Worm (Caenorhabditis elegans) whole organism, L2 larva: ENCODE measurements around the gene sym-1.

Experiments used
- F13H6.1 ChIP-seq: sonication (generic microtip); optimal IDR thresholded peaks from 2 replicates; lab custom pipeline; 2016; ENCODE audit warnings: missing genetic modification characterization, missing compliant biosample characterization
- R02D3.7 ChIP-seq: fragments of 150-350 bp; optimal IDR thresholded peaks from 2 replicates; lab custom pipeline; 2014; ENCODE audit warnings: missing biosample characterization, missing genetic modification characterization
- alr-1 ChIP-seq: fragments of 150-350 bp; optimal IDR thresholded peaks from 2 replicates; lab custom pipeline; 2014; ENCODE audit warnings: missing biosample characterization, missing genetic modification characterization
- aly-2 ChIP-seq: fragments of 150-350 bp; optimal IDR thresholded peaks from 2 replicates; lab custom pipeline; 2014; ENCODE audit warnings: missing biosample characterization, missing genetic modification characterization
- ama-1 ChIP-seq: fragments of 150-350 bp; optimal IDR thresholded peaks from 2 replicates; lab custom pipeline; 2018; ENCODE audit warnings: inconsistent platforms
- blmp-1 ChIP-seq: sonication (generic microtip); optimal IDR thresholded peaks from 2 replicates; lab custom pipeline; 2017; ENCODE audit warnings: missing genetic modification characterization, mild to moderate bottlenecking, missing compliant biosample characterization, antibody characterized with exemption, moderate library complexity; ENCODE audit not compliant: insufficient read depth
- ceh-82 ChIP-seq: fragments of 150-350 bp; optimal IDR thresholded peaks from 2 replicates; lab custom pipeline; 2014; ENCODE audit warnings: missing biosample characterization, missing genetic modification characterization
- dmd-4 ChIP-seq: sonication (generic microtip); optimal IDR thresholded peaks from 2 replicates; lab custom pipeline; 2017; ENCODE audit warnings: missing biosample characterization, missing genetic modification characterization
- elt-1 ChIP-seq: fragments of 150-350 bp; optimal IDR thresholded peaks from 2 replicates; lab custom pipeline; 2014; ENCODE audit warnings: missing biosample characterization, missing genetic modification characterization
- lin-11 ChIP-seq: fragments of 150-350 bp; sonication (generic microtip); optimal IDR thresholded peaks from 2 replicates; lab custom pipeline; 2014; ENCODE audit warnings: missing biosample characterization, missing genetic modification characterization, inconsistent platforms, mixed read lengths
- lin-13 ChIP-seq: fragments of 150-350 bp; optimal IDR thresholded peaks from 2 replicates; lab custom pipeline; 2014; ENCODE audit warnings: missing biosample characterization, missing genetic modification reagents, missing genetic modification characterization
- lsy-2 ChIP-seq, 2 experiments: fragments of 150-350 bp in 1 of 2; sonication (generic microtip) in 1 of 2; optimal IDR thresholded peaks; 2 replicates each; lab custom pipeline; 2014 to 2017; ENCODE audit warnings: missing biosample characterization in 2 of 2, missing genetic modification characterization in 2 of 2
- mbf-1 ChIP-seq: sonication (generic microtip); optimal IDR thresholded peaks from 2 replicates; lab custom pipeline; 2017; ENCODE audit warnings: missing biosample characterization, missing genetic modification characterization
- nhr-23 ChIP-seq: fragments of 150-350 bp; optimal IDR thresholded peaks from 2 replicates; lab custom pipeline; 2014; ENCODE audit warnings: missing biosample characterization, missing genetic modification reagents, missing genetic modification characterization
- nhr-237 ChIP-seq: fragments of 150-350 bp; optimal IDR thresholded peaks from 2 replicates; lab custom pipeline; 2014; ENCODE audit warnings: missing biosample characterization, missing genetic modification characterization
- nhr-6 ChIP-seq: fragments of 150-350 bp; optimal IDR thresholded peaks from 2 replicates; lab custom pipeline; 2014; ENCODE audit warnings: missing biosample characterization, missing genetic modification characterization
- sem-4 ChIP-seq: fragments of 150-350 bp; optimal IDR thresholded peaks from 2 replicates; lab custom pipeline; 2014; ENCODE audit warnings: missing biosample characterization, missing genetic modification reagents, missing genetic modification characterization
- sma-3 ChIP-seq: sonication (generic microtip); optimal IDR thresholded peaks from 2 replicates; lab custom pipeline; 2016; ENCODE audit warnings: missing genetic modification reagents, missing genetic modification characterization, missing compliant biosample characterization
- sma-9 ChIP-seq, 2 experiments: fragments of 150-350 bp in 1 of 2; sonication (generic microtip) in 1 of 2; optimal IDR thresholded peaks; 2 replicates each; lab custom pipeline; 2014 to 2016; ENCODE audit warnings: missing genetic modification characterization in 2 of 2, mild to moderate bottlenecking in 1 of 2, missing biosample characterization in 1 of 2, missing compliant biosample characterization in 1 of 2, missing genetic modification reagents in 1 of 2, moderate library complexity in 1 of 2
- unc-39 ChIP-seq: fragments of 150-350 bp; optimal IDR thresholded peaks from 2 replicates; lab custom pipeline; 2014; ENCODE audit warnings: missing biosample characterization, missing genetic modification characterization
- unc-62 ChIP-seq: fragments of 150-350 bp; optimal IDR thresholded peaks from 2 replicates; lab custom pipeline; 2014; ENCODE audit warnings: missing biosample characterization, missing genetic modification reagents, missing genetic modification characterization
- zag-1 ChIP-seq: fragments of 150-350 bp; optimal IDR thresholded peaks from 2 replicates; lab custom pipeline; 2014; ENCODE audit warnings: missing biosample characterization, missing genetic modification characterization
- ztf-1 ChIP-seq: fragments of 200-800 bp; sonication (Bioruptor generic); conservative IDR thresholded peaks from 2 replicates; pipeline ENCODE4 v1.3.6; 2022; ENCODE audit warnings: missing genetic modification characterization, missing compliant biosample characterization
- ztf-11 ChIP-seq: sonication (generic microtip); optimal IDR thresholded peaks from 2 replicates; lab custom pipeline; 2017; ENCODE audit warnings: missing biosample characterization, missing genetic modification characterization
- ztf-4 ChIP-seq: fragments of 150-350 bp; optimal IDR thresholded peaks from 2 replicates; lab custom pipeline; 2014; ENCODE audit warnings: missing biosample characterization, missing genetic modification characterization

The sym-1 gene

ce11 chrX:14611074-14611473 is 29.7 kb downstream of the sym-1 start, which contains the start of gene rbc-1:
Gene rbc-1 (plus strand): TSS chrX:14611374.
- TF ChIP-seq lsy-2 (tag; optimal IDR thresholded peaks at IDR 0.05; lab: Kevin White, UChicago) (no peak), aly-2 (no peak), F13H6.1 (tag; lab: Kevin White, UChicago) (no peak), nhr-23 (tag; lab: Kevin White, UChicago) (no peak)
- TF ChIP-seq, all 48 proteins: peak for 0

- TF ChIP-seq ceh-82 (tag; lab: Kevin White, UChicago) (no peak), R02D3.7 (tag; lab: Kevin White, UChicago) (no peak), lin-11 (tag; lab: Kevin White, UChicago) (no peak), zag-1 (tag; lab: Kevin White, UChicago) (no peak), unc-39 (tag; lab: Kevin White, UChicago) (no peak), ama-1 (lab: Kevin White, UChicago) (no peak), blmp-1 (tag; lab: Kevin White, UChicago) (no peak), sma-3 (GFP tag; lab: Kevin White, UChicago) (no peak), ztf-4 (no peak)
Observed at ce11 chrX:14621207-14621606, 39.8 kb downstream of the sym-1 start.

- TF ChIP-seq ama-1 (lab: Kevin White, UChicago) = no peak
- no peak for TF ChIP-seq F13H6.1 (tag; lab: Kevin White, UChicago)
- no peak for TF ChIP-seq lin-11 (tag; lab: Kevin White, UChicago)
- TF ChIP-seq sem-4 (tag; lab: Kevin White, UChicago) = no peak
- no peak for TF ChIP-seq lin-13
- TF ChIP-seq elt-1 (tag; lab: Kevin White, UChicago) = no peak
- no peak for TF ChIP-seq nhr-6 (tag; lab: Kevin White, UChicago)
- no peak for TF ChIP-seq alr-1 (tag; lab: Kevin White, UChicago)
- TF ChIP-seq nhr-237 (tag; lab: Kevin White, UChicago) = no peak
- TF ChIP-seq ceh-82 (tag; lab: Kevin White, UChicago) = no peak
- no peak for TF ChIP-seq mbf-1 (tag; lab: Kevin White, UChicago)
- TF ChIP-seq ztf-11 (tag; lab: Kevin White, UChicago) = no peak
- TF ChIP-seq dmd-4 (tag; lab: Kevin White, UChicago) = no peak
- no peak for TF ChIP-seq nhr-23 (tag; lab: Kevin White, UChicago)
- no peak for TF ChIP-seq ztf-1 (GFP tag; lab: Robert Waterston, UW)
- TF ChIP-seq unc-62 (GFP tag; lab: Kevin White, UChicago) = no peak
Observed at ce11 chrX:14628816-14629215, 47.4 kb downstream of the sym-1 start, which contains the start of gene F54E4.2. Gene F54E4.2 (minus strand): TSS chrX:14628916.

ce11 chrX:14633679-14634078 is 52.3 kb downstream of the sym-1 start:
- TF ChIP-seq sma-9 (GFP tag; optimal IDR thresholded peaks at IDR 0.05; lab: Kevin White, UChicago) (peak; percentile 8), sma-9 (tag; optimal IDR thresholded peaks at IDR 0.05; lab: Kevin White, UChicago) (no peak), lin-13 (no peak)
- TF ChIP-seq, all 48 proteins: peak for 1
